Worm (Caenorhabditis elegans) whole organism, mixed stage, embryonic: Measurements from ENCODE around the gene dod-19.

Experiments used
- ces-1 ChIP-seq: fragments of 150-350 bp; optimal IDR thresholded peaks from 2 replicates; lab custom pipeline; 2014; ENCODE audit warnings: missing biosample characterization, missing genetic modification reagents, missing genetic modification characterization
- elt-1 ChIP-seq: sonication (generic microtip); optimal IDR thresholded peaks from 2 replicates; lab custom pipeline; 2017; ENCODE audit warnings: missing genetic modification characterization, mild to moderate bottlenecking, missing compliant biosample characterization, antibody characterized with exemption, moderate library complexity, borderline replicate concordance; ENCODE audit not compliant: insufficient read depth

DNA sequence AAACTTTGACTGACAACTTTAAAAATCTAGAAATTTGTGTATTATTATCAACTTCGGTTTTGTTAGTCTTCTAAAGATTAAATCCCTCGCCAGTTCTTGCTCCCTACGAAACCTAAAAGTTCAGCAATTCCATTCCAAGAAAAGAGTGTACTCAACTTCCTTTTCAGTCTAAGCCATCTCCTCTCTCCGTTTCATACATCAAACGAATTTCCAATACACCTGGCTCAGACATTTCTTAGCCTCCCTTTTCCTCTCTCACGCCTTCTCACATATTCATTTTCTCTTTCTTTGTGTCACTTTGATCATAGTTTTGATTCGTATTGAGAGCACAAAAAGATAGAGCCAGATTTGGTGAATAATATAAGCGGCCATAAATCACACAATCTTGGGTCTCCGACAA lies 18.2 kb downstream of the dod-19 start, which contains the start of gene nhr-253:
- TF ChIP-seq ces-1 (GFP tag; lab: Kevin White, UChicago): no peak
- TF ChIP-seq elt-1 (tag; lab: Kevin White, UChicago): no peak
